Worm (Caenorhabditis elegans): Measurements from ENCODE around the gene cal-1.

DNA sequence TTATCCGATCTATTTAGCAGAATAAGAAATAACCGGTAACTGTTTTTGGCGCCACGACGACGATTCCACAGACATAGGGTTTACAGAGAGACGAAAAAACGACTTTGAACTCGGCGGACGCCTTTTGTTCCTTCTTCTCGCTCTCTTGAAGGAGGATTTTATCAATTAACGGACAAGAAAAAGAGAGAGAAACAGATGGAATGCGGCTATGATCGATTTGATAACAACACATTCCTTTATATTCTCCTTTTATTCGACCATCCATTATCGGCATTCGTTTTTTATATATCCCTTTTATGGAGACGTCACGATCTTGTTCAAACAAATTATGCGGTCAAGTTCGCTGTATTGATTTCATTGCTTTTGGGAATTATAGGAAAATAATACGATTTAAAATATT lies 31.8 kb upstream of the cal-1 start:
- TF ChIP-seq pqm-1 (tag; optimal IDR thresholded peaks at IDR 0.05): no peak
- no peak for TF ChIP-seq ceh-9 (tag; optimal IDR thresholded peaks at IDR 0.05)
- no peak for TF ChIP-seq elt-1 (tag; optimal IDR thresholded peaks at IDR 0.05)
- no peak for TF ChIP-seq nhr-76 (tag; optimal IDR thresholded peaks at IDR 0.05)
- no peak for TF ChIP-seq unc-39 (tag; optimal IDR thresholded peaks at IDR 0.05)
- TF ChIP-seq unc-62 (GFP tag; optimal IDR thresholded peaks at IDR 0.05): no peak
- no peak for TF ChIP-seq snpc-4 (tag; optimal IDR thresholded peaks at IDR 0.05)
- no peak for TF ChIP-seq ztf-11 (tag; optimal IDR thresholded peaks at IDR 0.05)
- no peak for TF ChIP-seq nhr-12 (tag; optimal IDR thresholded peaks at IDR 0.05)

All from whole organism, L3 larva.